Fruit fly (Drosophila melanogaster) Kc167 (cell line): ENCODE measurements around the gene IA-2.

Experiments used
- Myc ChIP-seq: fragments of >200 bp; optimal IDR thresholded peaks from 2 replicates; lab custom pipeline; 2017; ENCODE audit warnings: missing external identifiers
- Sin3A ChIP-seq: fragments of >200 bp; optimal IDR thresholded peaks from 2 replicates; lab custom pipeline; 2018; ENCODE audit warnings: missing external identifiers
- h ChIP-seq: fragments of >200 bp; optimal IDR thresholded peaks from 3 replicates; lab custom pipeline; 2018; ENCODE audit warnings: missing external identifiers
- psq ChIP-seq: fragments of >200 bp; optimal IDR thresholded peaks from 2 replicates; lab custom pipeline; 2017; ENCODE audit warnings: missing external identifiers
- ttk ChIP-seq: sonication (Bioruptor generic); optimal IDR thresholded peaks from 2 replicates; lab custom pipeline; 2017; ENCODE audit warnings: missing external identifiers

DNA sequence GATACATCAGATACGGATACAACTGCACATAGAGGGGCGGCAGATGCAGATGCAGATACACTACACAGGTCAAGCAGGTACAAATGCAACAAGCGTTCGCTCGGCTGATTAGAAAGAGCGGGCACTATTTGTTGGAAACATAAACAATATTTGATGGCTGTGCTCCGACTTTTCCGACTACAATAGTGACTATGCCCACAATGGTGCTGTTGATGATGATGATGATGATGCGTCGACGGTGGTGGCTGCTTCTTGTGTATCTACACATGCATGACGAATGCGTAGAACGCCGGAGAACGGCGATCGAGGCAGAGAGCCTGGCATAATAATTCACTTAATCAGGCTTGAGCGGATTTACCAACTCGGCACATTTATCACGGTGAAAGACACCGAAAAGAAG lies 20.2 kb upstream of the IA-2 start:
- TF ChIP-seq h (lab: Kevin White, UChicago) (no peak), psq (lab: Kevin White, UChicago) (no peak), ttk (no peak), Myc (no peak), Sin3A (lab: Kevin White, UChicago) (no peak)
